Fruit fly (Drosophila melanogaster) Kc167 (cell line): ENCODE measurements around the gene CG10431.
A peak's percentile ranks its signal among the peaks of the same experiment; 100 is the strongest.

Experiments
- Myc ChIP-seq: fragments of >200 bp; optimal IDR thresholded peaks from 2 replicates; lab custom pipeline; 2017; ENCODE audit warnings: missing external identifiers
- Sin3A ChIP-seq: fragments of >200 bp; optimal IDR thresholded peaks from 2 replicates; lab custom pipeline; 2018; ENCODE audit warnings: missing external identifiers
- h ChIP-seq: fragments of >200 bp; optimal IDR thresholded peaks from 3 replicates; lab custom pipeline; 2018; ENCODE audit warnings: missing external identifiers
- insv ChIP-seq: fragments of >200 bp; optimal IDR thresholded peaks from 3 replicates; lab custom pipeline; 2018; ENCODE audit warnings: missing external identifiers
- psq ChIP-seq: fragments of >200 bp; optimal IDR thresholded peaks from 2 replicates; lab custom pipeline; 2017; ENCODE audit warnings: missing external identifiers
- ttk ChIP-seq: sonication (Bioruptor generic); optimal IDR thresholded peaks from 2 replicates; lab custom pipeline; 2017; ENCODE audit warnings: missing external identifiers

dm6 chr2L:18968370-18969105 is 6.0 kb upstream of the CG10431 start, which contains the start of the genes Nak and Tango6:
- TF ChIP-seq h (no peak), Myc (lab: Kevin White, UChicago) (no peak), psq (lab: Kevin White, UChicago) (no peak), Sin3A (lab: Kevin White, UChicago) (peak; percentile 96), insv (lab: Kevin White, UChicago) (no peak), ttk (lab: Kevin White, UChicago) (no peak)
